Worm (Caenorhabditis elegans): Measurements from ENCODE around the gene srsx-34.

ce11 chrV:9073322-9074038 lies 37.7 kb downstream of the srsx-34 start, which contains the start of gene oac-50:
- TF ChIP-seq nhr-11 (tag; optimal IDR thresholded peaks at IDR 0.05) (no peak), Y55F3AM.14 (GFP tag; optimal IDR thresholded peaks at IDR 0.05) (no peak)
